Worm (Caenorhabditis elegans) whole organism, young adult: Measurements from ENCODE around the gene bath-42.

Experiments used
- B0261.1 ChIP-seq: sonication (generic microtip); optimal IDR thresholded peaks from 2 replicates; lab custom pipeline; 2016; ENCODE audit warnings: mild to moderate bottlenecking, missing genetic modification characterization, moderate library complexity, missing compliant biosample characterization
- B0336.3 ChIP-seq: fragments of 200-800 bp; sonication (Bioruptor generic); IDR thresholded peaks from 2 replicates; pipeline ENCODE4 v1.3.6; 2022; ENCODE audit warnings: missing genetic modification characterization, missing compliant biosample characterization
- C17E4.6 ChIP-seq: fragments of 200-800 bp; sonication (Bioruptor generic); IDR thresholded peaks from 2 replicates; pipeline ENCODE4 v1.3.6; 2022; ENCODE audit warnings: missing genetic modification reagents, missing genetic modification characterization, missing compliant biosample characterization
- F22D6.2 ChIP-seq: sonication (generic microtip); optimal IDR thresholded peaks from 2 replicates; lab custom pipeline; 2016; ENCODE audit warnings: mild to moderate bottlenecking, missing genetic modification characterization, missing compliant biosample characterization
- F23B12.7 ChIP-seq: sonication (generic microtip); optimal IDR thresholded peaks from 2 replicates; lab custom pipeline; 2017; ENCODE audit warnings: missing genetic modification characterization, mild to moderate bottlenecking, missing compliant biosample characterization, antibody characterized with exemption, moderate library complexity; ENCODE audit not compliant: insufficient read depth
- F33H1.4 ChIP-seq: fragments of 200-800 bp; sonication (Bioruptor generic); IDR thresholded peaks from 2 replicates; pipeline ENCODE4 v1.3.6; 2022; ENCODE audit warnings: missing genetic modification reagents, missing genetic modification characterization, missing compliant biosample characterization
- F39B2.1 ChIP-seq: fragments of 200-800 bp; sonication (Bioruptor generic); IDR thresholded peaks from 2 replicates; pipeline ENCODE4 v1.3.6; 2022; ENCODE audit warnings: missing genetic modification reagents, missing genetic modification characterization, missing compliant biosample characterization
- F55B11.4 ChIP-seq: sonication (generic microtip); optimal IDR thresholded peaks from 2 replicates; lab custom pipeline; 2016; ENCODE audit warnings: missing compliant biosample characterization, missing genetic modification characterization, borderline replicate concordance; ENCODE audit not compliant: insufficient read depth
- F57C9.4 ChIP-seq: sonication (generic microtip); optimal IDR thresholded peaks from 2 replicates; lab custom pipeline; 2017; ENCODE audit warnings: mild to moderate bottlenecking, missing genetic modification characterization, missing compliant biosample characterization
- Y56A3A.18 ChIP-seq: fragments of 200-800 bp; sonication (Bioruptor generic); IDR thresholded peaks from 2 replicates; pipeline ENCODE4 v1.3.6; 2022; ENCODE audit warnings: missing genetic modification reagents, missing genetic modification characterization, missing compliant biosample characterization
- akir-1 ChIP-seq: fragments of 200-800 bp; sonication (Bioruptor generic); optimal IDR thresholded peaks from 2 replicates; lab custom pipeline; 2018; ENCODE audit warnings: mild to moderate bottlenecking, missing genetic modification characterization, moderate library complexity, missing compliant biosample characterization
- attf-3 ChIP-seq: fragments of 200-800 bp; sonication (Bioruptor generic); conservative IDR thresholded peaks from 2 replicates; pipeline ENCODE4 v1.3.6; 2022; ENCODE audit warnings: missing genetic modification reagents, missing genetic modification characterization, missing compliant biosample characterization
- bed-2 ChIP-seq: fragments of 200-800 bp; sonication (Bioruptor generic); IDR thresholded peaks from 2 replicates; pipeline ENCODE4 v1.3.6; 2022; ENCODE audit warnings: missing genetic modification reagents, missing genetic modification characterization, missing compliant biosample characterization
- ccch-3 ChIP-seq: fragments of 200-800 bp; sonication (Bioruptor generic); optimal IDR thresholded peaks from 2 replicates; lab custom pipeline; 2018; ENCODE audit warnings: mild to moderate bottlenecking, missing genetic modification characterization, missing compliant biosample characterization
- cebp-2 ChIP-seq: fragments of 200-800 bp; sonication (Bioruptor generic); IDR thresholded peaks from 2 replicates; pipeline ENCODE4 v1.3.6; 2022; ENCODE audit warnings: missing genetic modification characterization, missing compliant biosample characterization
- ceh-27 ChIP-seq: fragments of 200-800 bp; sonication (Bioruptor generic); optimal IDR thresholded peaks from 2 replicates; lab custom pipeline; 2018; ENCODE audit warnings: mild to moderate bottlenecking, missing genetic modification characterization, moderate library complexity, missing compliant biosample characterization
- ceh-91 ChIP-seq: fragments of 200-800 bp; sonication (Bioruptor generic); IDR thresholded peaks from 2 replicates; pipeline ENCODE4 v1.3.6; 2022; ENCODE audit warnings: missing genetic modification reagents, missing genetic modification characterization, missing compliant biosample characterization
- dpff-1 ChIP-seq: sonication (generic microtip); optimal IDR thresholded peaks from 2 replicates; lab custom pipeline; 2017; ENCODE audit warnings: mild to moderate bottlenecking, missing genetic modification characterization, missing compliant biosample characterization
- dpl-1 ChIP-seq: fragments of 150-350 bp; optimal IDR thresholded peaks from 2 replicates; lab custom pipeline; 2014; ENCODE audit warnings: missing biosample characterization, missing genetic modification reagents, missing genetic modification characterization
- efl-1 ChIP-seq: fragments of 150-350 bp; optimal IDR thresholded peaks from 2 replicates; lab custom pipeline; 2014; ENCODE audit warnings: missing biosample characterization, missing genetic modification reagents, missing genetic modification characterization
- egl-44 ChIP-seq: fragments of 200-800 bp; sonication (Bioruptor generic); IDR thresholded peaks from 2 replicates; pipeline ENCODE4 v1.3.6; 2022; ENCODE audit warnings: missing genetic modification reagents, missing genetic modification characterization, missing compliant biosample characterization
- ets-4 ChIP-seq: fragments of 200-800 bp; sonication (Bioruptor generic); optimal IDR thresholded peaks from 2 replicates; lab custom pipeline; 2018; ENCODE audit warnings: mild to moderate bottlenecking, missing genetic modification characterization, missing compliant biosample characterization
- hmg-20 ChIP-seq: fragments of 200-800 bp; sonication (Bioruptor generic); IDR thresholded peaks from 2 replicates; pipeline ENCODE4 v1.3.6; 2022; ENCODE audit warnings: missing genetic modification reagents, missing genetic modification characterization, missing compliant biosample characterization
- hrde-1 ChIP-seq: sonication (generic microtip); optimal IDR thresholded peaks from 2 replicates; lab custom pipeline; 2016; ENCODE audit warnings: missing genetic modification characterization, mild to moderate bottlenecking, missing compliant biosample characterization, moderate library complexity, missing genotype, missing genetic modification reagents, borderline replicate concordance
- hsf-1 ChIP-seq: fragments of 200-800 bp; sonication (Bioruptor generic); IDR thresholded peaks from 2 replicates; pipeline ENCODE4 v1.3.6; 2022; ENCODE audit warnings: missing genetic modification reagents, missing genetic modification characterization, missing compliant biosample characterization
- lag-1 ChIP-seq: fragments of 200-800 bp; sonication (Bioruptor generic); IDR thresholded peaks from 2 replicates; pipeline ENCODE4 v1.3.6; 2022; ENCODE audit warnings: missing genetic modification reagents, missing genetic modification characterization, missing compliant biosample characterization
- lin-26 ChIP-seq: fragments of 200-800 bp; sonication (Bioruptor generic); IDR thresholded peaks from 2 replicates; pipeline ENCODE4 v1.3.6; 2022; ENCODE audit warnings: missing genetic modification reagents, missing genetic modification characterization, missing compliant biosample characterization
- madf-3 ChIP-seq: fragments of 200-800 bp; sonication (Bioruptor generic); IDR thresholded peaks from 2 replicates; pipeline ENCODE4 v1.3.6; 2022; ENCODE audit warnings: missing genetic modification reagents, missing genetic modification characterization, missing compliant biosample characterization
- madf-8 ChIP-seq: fragments of 200-800 bp; sonication (Bioruptor generic); conservative IDR thresholded peaks from 2 replicates; pipeline ENCODE4 v1.3.6; 2022; ENCODE audit warnings: missing genetic modification reagents, missing genetic modification characterization, missing compliant biosample characterization
- nfyb-1 ChIP-seq: fragments of 200-800 bp; sonication (Bioruptor generic); IDR thresholded peaks from 2 replicates; pipeline ENCODE4 v1.3.6; 2022; ENCODE audit warnings: missing genetic modification reagents, missing genetic modification characterization, missing compliant biosample characterization
- nhr-80 ChIP-seq: sonication (generic microtip); optimal IDR thresholded peaks from 2 replicates; lab custom pipeline; 2016; ENCODE audit warnings: missing genetic modification characterization, missing compliant biosample characterization
- rcor-1 ChIP-seq: fragments of 200-800 bp; sonication (Bioruptor generic); IDR thresholded peaks from 2 replicates; pipeline ENCODE4 v1.3.6; 2022; ENCODE audit warnings: missing genetic modification reagents, missing genetic modification characterization, missing compliant biosample characterization
- sea-2 ChIP-seq: fragments of 200-800 bp; sonication (Bioruptor generic); IDR thresholded peaks from 2 replicates; pipeline ENCODE4 v1.3.6; 2022; ENCODE audit warnings: missing genetic modification characterization, missing compliant biosample characterization
- snpc-1.1 ChIP-seq: sonication (generic microtip); optimal IDR thresholded peaks from 2 replicates; lab custom pipeline; 2017; ENCODE audit warnings: missing genetic modification characterization, mild to moderate bottlenecking, missing compliant biosample characterization, antibody characterized with exemption, moderate library complexity, missing genotype, missing genetic modification reagents; ENCODE audit not compliant: insufficient read depth
- tbp1 ChIP-seq: fragments of 200-800 bp; sonication (Bioruptor generic); optimal IDR thresholded peaks from 2 replicates; lab custom pipeline; 2018; ENCODE audit warnings: mild to moderate bottlenecking, missing genetic modification characterization, missing compliant biosample characterization
- unc-62 ChIP-seq: fragments of 150-350 bp; optimal IDR thresholded peaks from 2 replicates; lab custom pipeline; 2014; ENCODE audit warnings: missing biosample characterization, missing genetic modification reagents, missing genetic modification characterization
- xnd-1 ChIP-seq: sonication (generic microtip); optimal IDR thresholded peaks from 2 replicates; lab custom pipeline; 2016; ENCODE audit warnings: missing genotype, missing genetic modification reagents, missing genetic modification characterization, missing compliant biosample characterization
- ztf-26 ChIP-seq: sonication (generic microtip); optimal IDR thresholded peaks from 2 replicates; lab custom pipeline; 2017; ENCODE audit warnings: missing genetic modification characterization, missing compliant biosample characterization

The bath-42 gene

DNA sequence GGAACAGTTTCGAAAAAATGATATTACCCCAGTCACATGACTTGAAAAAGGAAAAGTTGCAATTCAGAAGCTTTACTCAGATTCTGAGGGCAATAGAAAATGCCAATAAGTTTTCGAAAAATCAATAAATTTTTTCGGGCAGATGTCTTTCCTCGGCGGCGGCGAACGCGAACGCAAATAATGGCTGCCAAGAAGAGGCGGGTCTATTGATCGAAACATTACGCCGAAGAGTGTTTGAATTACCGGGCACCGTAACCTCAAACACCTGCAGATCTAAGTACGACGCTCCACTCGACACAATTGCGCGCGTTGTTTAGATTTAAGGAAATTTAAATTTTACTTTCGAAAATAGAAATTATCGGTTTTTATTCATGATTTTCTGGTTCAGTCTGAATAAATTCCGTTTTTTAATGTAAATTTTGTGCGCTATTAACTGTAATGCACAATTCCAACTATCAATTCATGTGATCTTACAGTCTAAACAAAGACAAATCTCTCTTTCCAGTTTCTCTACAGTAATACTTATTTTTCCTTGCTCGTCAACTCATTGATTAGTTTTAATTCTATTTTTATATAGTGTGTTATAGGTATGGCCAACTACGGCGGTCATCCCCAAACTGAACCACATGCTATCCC lies 723 bp upstream of the bath-42 start, which contains the start of gene prp-8 (continued):
- TF ChIP-seq xnd-1 (tag; lab: Kevin White, UChicago) = no peak
- peak; percentile 74 for TF ChIP-seq efl-1 (GFP tag; lab: Kevin White, UChicago)
- peak; percentile 56 for TF ChIP-seq ceh-91 (GFP tag; lab: Robert Waterston, UW)
- TF ChIP-seq dpff-1 = no peak
- TF ChIP-seq nhr-80 (tag; lab: Kevin White, UChicago) = peak; percentile 50
- TF ChIP-seq ets-4 (GFP tag; lab: Kevin White, UChicago) = no peak
- TF ChIP-seq unc-62 (GFP tag; lab: Kevin White, UChicago) = no peak
- no peak for TF ChIP-seq F39B2.1 (GFP tag; lab: Robert Waterston, UW)
- peak; percentile 57 for TF ChIP-seq F33H1.4
- no peak for TF ChIP-seq F22D6.2 (tag; lab: Kevin White, UChicago)
- TF ChIP-seq attf-3 (GFP tag; lab: Robert Waterston, UW) = peak; percentile 99
- no peak for TF ChIP-seq F55B11.4
- TF ChIP-seq madf-8 (GFP tag; lab: Robert Waterston, UW) = peak; percentile 30
- TF ChIP-seq cebp-2 (GFP tag; lab: Robert Waterston, UW) = no peak
- no peak for TF ChIP-seq akir-1
- TF ChIP-seq C17E4.6 (GFP tag; lab: Robert Waterston, UW) = no peak
- TF ChIP-seq B0336.3 = peak; percentile 34; the same call in 1 of the 2 replicates
- TF ChIP-seq sea-2 (GFP tag; lab: Robert Waterston, UW) = no peak
- no peak for TF ChIP-seq ccch-3 (GFP tag; lab: Kevin White, UChicago)
- TF ChIP-seq Y56A3A.18 (GFP tag; lab: Robert Waterston, UW) = no peak
- peak; percentile 80 for TF ChIP-seq F23B12.7 (tag; lab: Kevin White, UChicago)
- peak; percentile 79 for TF ChIP-seq dpl-1 (GFP tag; lab: Kevin White, UChicago)
- 0 out of 2 replicates have a peak, but pooled peaks have one; percentile 37 for TF ChIP-seq rcor-1
- no peak for TF ChIP-seq madf-3 (GFP tag; lab: Robert Waterston, UW)
- no peak for TF ChIP-seq lin-26 (GFP tag; lab: Robert Waterston, UW)
- TF ChIP-seq hmg-20 (GFP tag; lab: Robert Waterston, UW) = no peak
- TF ChIP-seq tbp1 (GFP tag; lab: Kevin White, UChicago) = peak; percentile 64
- TF ChIP-seq hsf-1 (GFP tag; lab: Robert Waterston, UW) = no peak
- TF ChIP-seq lag-1 (GFP tag; lab: Robert Waterston, UW) = no peak
- TF ChIP-seq bed-2 (GFP tag; lab: Robert Waterston, UW) = no peak
- TF ChIP-seq ztf-26 (tag; lab: Kevin White, UChicago) = peak; percentile 39
- no peak for TF ChIP-seq egl-44
- peak; percentile 15 for TF ChIP-seq B0261.1 (tag; lab: Kevin White, UChicago)

- TF ChIP-seq ceh-27 (GFP tag; lab: Kevin White, UChicago) (no peak), nfyb-1 (GFP tag; lab: Robert Waterston, UW) (peak; percentile 70), hrde-1 (tag; lab: Kevin White, UChicago) (peak; percentile 31), unc-62 (GFP tag; lab: Kevin White, UChicago) (no peak), snpc-1.1 (tag; lab: Kevin White, UChicago) (no peak), F57C9.4 (no peak), xnd-1 (tag; lab: Kevin White, UChicago) (no peak)
Observed at ce11 chrIII:8161238-8161637, 1.9 kb downstream of the bath-42 start, which contains the start of gene inpp-5K. Gene inpp-5K (minus strand): TSS chrIII:8161338.
